Worm (Caenorhabditis elegans): Measurements from ENCODE around the gene urm-1.

Gene urm-1

DNA sequence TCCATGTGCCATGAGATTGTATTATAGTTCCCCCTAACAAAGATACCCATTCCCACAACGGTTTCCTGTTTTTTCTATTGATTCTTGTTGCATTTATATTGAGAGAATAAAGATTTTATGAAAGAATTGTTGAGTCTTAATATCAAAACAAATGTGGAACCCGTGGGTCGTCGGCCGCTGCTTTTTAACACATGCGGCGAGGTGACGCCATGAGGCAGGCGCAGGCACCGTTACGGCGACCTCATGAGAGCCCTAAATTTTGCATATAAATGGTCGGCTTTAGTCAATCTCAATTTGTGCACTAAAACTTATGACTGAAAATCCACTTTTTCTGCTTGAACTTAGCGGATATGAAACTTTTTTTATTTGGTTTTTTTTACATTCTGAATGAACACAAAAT is 32.3 kb downstream of the urm-1 start (continued):
- TF ChIP-seq hmg-1.2 (GFP tag; IDR thresholded peaks at IDR 0.05), result peak; percentile 5; the same call in 1 of the 2 replicates
- no peak for TF ChIP-seq ama-1 (optimal IDR thresholded peaks at IDR 0.05)
- no peak for TF ChIP-seq ama-1 (GFP tag; optimal IDR thresholded peaks at IDR 0.05)
- TF ChIP-seq dox-1 (GFP tag; IDR thresholded peaks at IDR 0.05), result peak; percentile 17; the same call in 1 of the 2 replicates
- TF ChIP-seq cebp-1 (GFP tag; IDR thresholded peaks at IDR 0.05), result no peak
- peak; percentile 37 for TF ChIP-seq cebp-1 (tag; optimal IDR thresholded peaks at IDR 0.05)
- TF ChIP-seq sptf-2 (GFP tag; optimal IDR thresholded peaks at IDR 0.05), result no peak
- no peak for TF ChIP-seq ZK185.1 (tag; optimal IDR thresholded peaks at IDR 0.05; ENCODE audit: poor library complexity, severe bottlenecking)
- no peak for TF ChIP-seq gei-17 (GFP tag; optimal IDR thresholded peaks at IDR 0.05)
- no peak for TF ChIP-seq ekl-4 (GFP tag; IDR thresholded peaks at IDR 0.05)
- no peak for TF ChIP-seq zim-3 (tag; optimal IDR thresholded peaks at IDR 0.05)
- TF ChIP-seq snpc-4 (GFP tag; optimal IDR thresholded peaks at IDR 0.05), result no peak
- peak in 3 of 4 experiments; percentile 26 to 65 (median 47) for TF ChIP-seq snpc-4 (tag; optimal IDR thresholded peaks at IDR 0.05)
- no peak for TF ChIP-seq snpc-1.3 (tag; optimal IDR thresholded peaks at IDR 0.05; ENCODE audit: insufficient read depth)
- TF ChIP-seq lsy-27 (tag; optimal IDR thresholded peaks at IDR 0.05; ENCODE audit: borderline replicate concordance, insufficient read depth), result no peak
- 0 out of 2 replicates have a peak, but pooled peaks have one; percentile 14 for TF ChIP-seq pbrm-1 (GFP tag; IDR thresholded peaks at IDR 0.05)
- TF ChIP-seq mcd-1 (GFP tag; IDR thresholded peaks at IDR 0.05), result peak; percentile 36; the same call in 1 of the 2 replicates
- TF ChIP-seq C17E4.6 (GFP tag; IDR thresholded peaks at IDR 0.05), result no peak
- TF ChIP-seq dpff-1 (tag; optimal IDR thresholded peaks at IDR 0.05), result no peak
- TF ChIP-seq Y53G8AR.9 (GFP tag; conservative IDR thresholded peaks at IDR 0.05), result 0 out of 2 replicates have a peak, but pooled peaks have one; percentile 51
- 0 out of 2 replicates have a peak, but pooled peaks have one; percentile 19 for TF ChIP-seq B0336.3 (GFP tag; IDR thresholded peaks at IDR 0.05)
- TF ChIP-seq Y56A3A.18 (GFP tag; IDR thresholded peaks at IDR 0.05), result 0 out of 2 replicates have a peak, but pooled peaks have one; percentile 58
- TF ChIP-seq atf-7 (tag; optimal IDR thresholded peaks at IDR 0.05), result peak; percentile 2
- TF ChIP-seq B0019.2 (GFP tag; conservative IDR thresholded peaks at IDR 0.05), result no peak
- no peak for TF ChIP-seq egl-44 (GFP tag; IDR thresholded peaks at IDR 0.05)
- TF ChIP-seq hlh-12 (tag; optimal IDR thresholded peaks at IDR 0.05), result no peak
- peak; percentile 26 for TF ChIP-seq nhr-90 (tag; optimal IDR thresholded peaks at IDR 0.05)
- TF ChIP-seq let-526 (GFP tag; IDR thresholded peaks at IDR 0.05), result 0 out of 2 replicates have a peak, but pooled peaks have one; percentile 33
- TF ChIP-seq attf-5 (GFP tag; optimal IDR thresholded peaks at IDR 0.05), result no peak

DNA sequence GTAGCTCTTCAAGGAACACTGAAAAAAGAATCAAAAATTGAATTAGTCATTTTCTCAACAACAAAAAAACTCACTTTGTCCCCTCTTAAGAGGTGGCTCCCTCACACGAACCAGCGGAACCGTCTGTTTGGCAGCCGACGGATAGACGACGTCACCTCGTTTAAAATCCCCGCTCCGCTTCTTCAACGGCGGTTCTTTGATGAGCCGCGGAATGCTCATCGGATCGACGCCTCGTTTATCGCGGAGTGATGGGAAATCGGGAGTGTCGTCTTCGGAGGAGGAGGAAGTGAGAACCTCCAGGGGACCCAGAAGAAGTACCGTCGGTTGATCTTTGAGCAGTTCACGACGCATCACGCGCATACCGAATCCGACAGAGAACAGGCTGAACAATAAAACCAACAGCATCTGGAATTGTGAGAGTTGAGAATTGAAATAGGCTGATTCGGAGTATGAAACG is 33.5 kb downstream of the urm-1 start, which contains the start of gene nlp-68:
Gene nlp-68 (minus strand): TSS at position 407 of the 457 bp plus-strand sequence.
- TF ChIP-seq snpc-1.3 (tag; optimal IDR thresholded peaks at IDR 0.05; ENCODE audit: insufficient read depth), result no peak
- peak; percentile 61; the same call in 1 of the 2 replicates for TF ChIP-seq zfh-2 (GFP tag; conservative IDR thresholded peaks at IDR 0.05)

DNA sequence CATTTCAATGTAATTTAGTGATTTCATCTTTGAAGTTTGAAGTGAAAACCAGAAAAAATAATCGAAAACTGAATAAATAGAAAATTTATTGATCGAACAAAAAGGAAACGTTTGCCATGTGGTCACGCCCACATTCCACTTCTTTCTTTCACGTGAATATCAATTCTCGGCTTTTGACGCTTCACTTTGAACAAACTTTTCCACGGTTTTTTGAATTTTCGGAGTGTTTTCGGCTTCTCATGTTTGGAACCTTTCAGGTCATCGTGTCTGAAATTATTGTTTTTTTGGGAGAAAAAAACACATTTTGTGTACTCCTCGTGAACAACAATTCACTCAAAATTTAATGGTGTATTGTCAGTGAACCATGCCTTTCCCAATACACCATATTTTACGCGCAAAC is 47.6 kb downstream of the urm-1 start, which contains the start of gene T21C12.8:
Gene T21C12.8 (minus strand): TSS at position 101 of the 400 bp plus-strand sequence.
- no peak for TF ChIP-seq lin-40 (tag; optimal IDR thresholded peaks at IDR 0.05)
- no peak for TF ChIP-seq snpc-3.4 (tag; optimal IDR thresholded peaks at IDR 0.05)
- TF ChIP-seq him-1 (tag; optimal IDR thresholded peaks at IDR 0.05), result no peak
- TF ChIP-seq unc-62 (GFP tag; optimal IDR thresholded peaks at IDR 0.05), result no peak
- TF ChIP-seq nhr-27 (tag; optimal IDR thresholded peaks at IDR 0.05), result no peak
- no peak for TF ChIP-seq pha-4 (tag; optimal IDR thresholded peaks at IDR 0.05)
- TF ChIP-seq akir-1 (GFP tag; optimal IDR thresholded peaks at IDR 0.05), result no peak
- TF ChIP-seq ztf-22 (GFP tag; optimal IDR thresholded peaks at IDR 0.05), result no peak
- TF ChIP-seq cebp-1 (GFP tag; IDR thresholded peaks at IDR 0.05), result no peak
- no peak for TF ChIP-seq cebp-1 (tag; optimal IDR thresholded peaks at IDR 0.05)
- no peak for TF ChIP-seq xnd-1 (tag; optimal IDR thresholded peaks at IDR 0.05)
- TF ChIP-seq lin-54 (GFP tag; optimal IDR thresholded peaks at IDR 0.05), result no peak
- no peak for TF ChIP-seq mel-28 (tag; optimal IDR thresholded peaks at IDR 0.05; ENCODE audit: borderline replicate concordance)
- no peak for TF ChIP-seq F23B12.7 (tag; optimal IDR thresholded peaks at IDR 0.05; ENCODE audit: insufficient read depth)
- TF ChIP-seq Y79H2A.3 (GFP tag; conservative IDR thresholded peaks at IDR 0.05), result no peak
- TF ChIP-seq hsf-1 (GFP tag; IDR thresholded peaks at IDR 0.05), result no peak
- TF ChIP-seq madf-6 (GFP tag; IDR thresholded peaks at IDR 0.05), result no peak
- no peak for TF ChIP-seq die-1 (tag; optimal IDR thresholded peaks at IDR 0.05)
